Fruit fly (Drosophila melanogaster): ENCODE data around the gene Ssu72.

- TF ChIP-seq dac (GFP tag; optimal IDR thresholded peaks at IDR 0.05): no peak
- TF ChIP-seq vri (GFP tag; optimal IDR thresholded peaks at IDR 0.05): peak; percentile 7
- TF ChIP-seq CG16779 (tag; optimal IDR thresholded peaks at IDR 0.05): peak; percentile 45
Measured at dm6 chrX:19665684-19666141, 1.4 kb downstream of the Ssu72 start.

Data from whole organism, prepupa.